Fruit fly (Drosophila melanogaster) whole organism, embryonic: ENCODE data around the gene Sfp93F.

ENCODE experiments used
- ATbp ChIP-seq: fragments of 200-800 bp; sonication (Bioruptor generic); optimal IDR thresholded peaks from 2 replicates; lab custom pipeline; 2017; ENCODE audit warnings: missing biosample characterization, mild to moderate bottlenecking, missing genetic modification characterization, missing genetic modification reagents
- CG10462 ChIP-seq: fragments of 200-800 bp; sonication (Bioruptor generic); optimal IDR thresholded peaks from 2 replicates; lab custom pipeline; 2016; ENCODE audit warnings: missing biosample characterization, missing genetic modification characterization
- CG10959 ChIP-seq: fragments of 200-800 bp; sonication (Bioruptor generic); IDR thresholded peaks from 2 replicates; pipeline ENCODE4 v1.3.6; 2022; ENCODE audit warnings: missing biosample characterization, missing genetic modification characterization
- CG11504 ChIP-seq: fragments of 200-800 bp; sonication (Bioruptor generic); optimal IDR thresholded peaks from 3 replicates; lab custom pipeline; 2019; ENCODE audit warnings: missing biosample characterization, mild to moderate bottlenecking, missing genetic modification characterization, moderate library complexity
- CG12391 ChIP-seq: fragments of 200-800 bp; sonication (Bioruptor generic); optimal IDR thresholded peaks from 3 replicates; lab custom pipeline; 2018; ENCODE audit warnings: missing biosample characterization, mild to moderate bottlenecking, missing genetic modification characterization, moderate library complexity
- CG14667 ChIP-seq: fragments of 200-800 bp; sonication (Bioruptor generic); IDR thresholded peaks from 2 replicates; pipeline ENCODE4 v1.3.6; 2022; ENCODE audit warnings: missing biosample characterization, missing genetic modification characterization
- CG17359 ChIP-seq: fragments of 200-800 bp; sonication (Bioruptor generic); optimal IDR thresholded peaks from 3 replicates; lab custom pipeline; 2018; ENCODE audit warnings: missing biosample characterization, mild to moderate bottlenecking, missing genetic modification characterization, moderate library complexity
- CG17361 ChIP-seq: fragments of 200-800 bp; sonication (Bioruptor generic); IDR thresholded peaks from 3 replicates; pipeline ENCODE4 v1.3.6; 2022; ENCODE audit warnings: missing biosample characterization, missing genetic modification characterization
- CG2712 ChIP-seq: fragments of 200-800 bp; optimal IDR thresholded peaks from 3 replicates; lab custom pipeline; 2019; ENCODE audit warnings: missing biosample characterization, mild to moderate bottlenecking, missing genetic modification characterization, moderate library complexity
- CG2889 ChIP-seq: fragments of 200-800 bp; sonication (Bioruptor generic); IDR thresholded peaks from 3 replicates; pipeline ENCODE4 v1.3.6; 2022; ENCODE audit warnings: missing biosample characterization, missing genetic modification characterization
- CG30403 ChIP-seq: fragments of 200-800 bp; sonication (Bioruptor generic); optimal IDR thresholded peaks from 3 replicates; lab custom pipeline; 2016; ENCODE audit warnings: missing biosample characterization, missing genetic modification characterization
- CG3726 ChIP-seq: fragments of 200-800 bp; sonication (Bioruptor generic); IDR thresholded peaks from 3 replicates; pipeline ENCODE4, ENCODE4 v1.3.6; 2022; ENCODE audit warnings: missing biosample characterization, missing genetic modification characterization
- CG4424 ChIP-seq: fragments of 200-800 bp; sonication (Bioruptor generic); optimal IDR thresholded peaks from 3 replicates; lab custom pipeline; 2016; ENCODE audit warnings: missing biosample characterization, missing genetic modification characterization
- CG7839 ChIP-seq: fragments of 200-800 bp; sonication (Bioruptor generic); optimal IDR thresholded peaks from 3 replicates; lab custom pipeline; 2018; ENCODE audit warnings: missing biosample characterization, mild to moderate bottlenecking, missing genetic modification characterization, moderate library complexity
- CG8290 ChIP-seq, 3 experiments: fragments of 200-800 bp; sonication (Bioruptor generic); optimal IDR thresholded peaks; 2 replicates each; lab custom pipeline; 2016 to 2019; ENCODE audit warnings: missing biosample characterization in 3 of 3, missing genetic modification characterization in 3 of 3, mild to moderate bottlenecking in 2 of 3, moderate library complexity in 1 of 3
- CG8944 ChIP-seq: fragments of 200-800 bp; sonication (Bioruptor generic); optimal IDR thresholded peaks from 3 replicates; lab custom pipeline; 2016; ENCODE audit warnings: missing biosample characterization, missing genetic modification characterization
- CG9437 ChIP-seq: fragments of 200-800 bp; sonication (Bioruptor generic); optimal IDR thresholded peaks from 2 replicates; lab custom pipeline; 2018; ENCODE audit warnings: missing biosample characterization, mild to moderate bottlenecking, missing genetic modification characterization
- D19A ChIP-seq: fragments of 200-800 bp; optimal IDR thresholded peaks from 3 replicates; lab custom pipeline; 2019; ENCODE audit warnings: missing biosample characterization, mild to moderate bottlenecking, missing genetic modification characterization, moderate library complexity
- Dad ChIP-seq: fragments of 200-800 bp; sonication (Bioruptor generic); optimal IDR thresholded peaks from 3 replicates; lab custom pipeline; 2016; ENCODE audit warnings: missing biosample characterization, missing genetic modification characterization
- Drgx ChIP-seq: fragments of 200-800 bp; sonication (Bioruptor generic); IDR thresholded peaks from 2 replicates; pipeline ENCODE4 v1.3.6; 2022; ENCODE audit warnings: missing biosample characterization, missing genetic modification characterization
- E2f1 ChIP-seq: fragments of 200-800 bp; sonication (Bioruptor generic); IDR thresholded peaks from 2 replicates; pipeline ENCODE4 v1.3.6; 2022; ENCODE audit warnings: missing biosample characterization, missing genetic modification characterization
- E2f2 ChIP-seq: fragments of 200-800 bp; sonication (Bioruptor generic); IDR thresholded peaks from 2 replicates; pipeline ENCODE4 v1.3.6; 2022; ENCODE audit warnings: missing biosample characterization, missing genetic modification characterization
- HLH3B ChIP-seq: fragments of 200-800 bp; sonication (Bioruptor generic); IDR thresholded peaks from 2 replicates; pipeline ENCODE4 v1.3.6; 2022; ENCODE audit warnings: missing biosample characterization, missing genetic modification characterization
- Hsf ChIP-seq: fragments of 200-800 bp; sonication (Bioruptor generic); optimal IDR thresholded peaks from 3 replicates; lab custom pipeline; 2016; ENCODE audit warnings: missing biosample characterization, missing genetic modification characterization
- Jarid2 ChIP-seq: fragments of 200-800 bp; sonication (Bioruptor generic); optimal IDR thresholded peaks from 3 replicates; lab custom pipeline; 2017; ENCODE audit warnings: mild to moderate bottlenecking, missing biosample characterization, missing genetic modification reagents, missing genetic modification characterization
- MESR4 ChIP-seq: fragments of 200-800 bp; sonication (Bioruptor generic); optimal IDR thresholded peaks from 2 replicates; lab custom pipeline; 2018; ENCODE audit warnings: missing biosample characterization, mild to moderate bottlenecking, missing genetic modification characterization, moderate library complexity
- MTF-1 ChIP-seq: fragments of 200-800 bp; sonication (Bioruptor generic); optimal IDR thresholded peaks from 2 replicates; lab custom pipeline; 2018; ENCODE audit warnings: missing biosample characterization, mild to moderate bottlenecking, missing genetic modification characterization, borderline replicate concordance
- Mad ChIP-seq: fragments of 200-800 bp; sonication (Bioruptor generic); optimal IDR thresholded peaks from 2 replicates; lab custom pipeline; 2016; ENCODE audit warnings: missing biosample characterization, missing genetic modification characterization
- Nf-YA ChIP-seq: fragments of 200-800 bp; sonication (Bioruptor generic); IDR thresholded peaks from 2 replicates; pipeline ENCODE4 v1.3.6; 2022; ENCODE audit warnings: missing biosample characterization, missing genetic modification characterization
- PHDP ChIP-seq: fragments of 200-800 bp; sonication (Bioruptor generic); optimal IDR thresholded peaks from 3 replicates; lab custom pipeline; 2018; ENCODE audit warnings: missing biosample characterization, mild to moderate bottlenecking, missing genetic modification characterization, moderate library complexity
- Xbp1 ChIP-seq: fragments of 200-800 bp; sonication (Bioruptor generic); optimal IDR thresholded peaks from 3 replicates; lab custom pipeline; 2016; ENCODE audit warnings: missing biosample characterization, mild to moderate bottlenecking, missing genetic modification characterization
- ato ChIP-seq: fragments of 200-800 bp; sonication (Bioruptor generic); IDR thresholded peaks from 2 replicates; pipeline ENCODE4 v1.3.6; 2022; ENCODE audit warnings: missing biosample characterization, missing genetic modification characterization; ENCODE audit not compliant: partially characterized antibody
- bsh ChIP-seq, 2 experiments: fragments of 200-800 bp; sonication (Bioruptor generic); optimal IDR thresholded peaks; 2 replicates each; lab custom pipeline; 2017 to 2018; ENCODE audit warnings: mild to moderate bottlenecking in 2 of 2, missing biosample characterization in 2 of 2, missing genetic modification characterization in 2 of 2, moderate library complexity in 1 of 2
- cas ChIP-seq: fragments of 200-800 bp; sonication (Bioruptor generic); IDR thresholded peaks from 2 replicates; pipeline ENCODE4 v1.3.6; 2022; ENCODE audit warnings: missing biosample characterization, missing genetic modification characterization
- caup ChIP-seq: fragments of 200-800 bp; sonication (Bioruptor generic); optimal IDR thresholded peaks from 3 replicates; lab custom pipeline; 2017; ENCODE audit warnings: missing biosample characterization, mild to moderate bottlenecking, missing genetic modification characterization, moderate library complexity; ENCODE audit not compliant: severe bottlenecking
- chinmo ChIP-seq: fragments of 200-800 bp; sonication (Bioruptor generic); IDR thresholded peaks from 4 replicates; pipeline ENCODE4 v1.3.6; 2022; ENCODE audit warnings: missing biosample characterization, missing genetic modification characterization; ENCODE audit not compliant: partially characterized antibody
- dysf ChIP-seq: fragments of 200-800 bp; sonication (Bioruptor generic); IDR thresholded peaks from 3 replicates; pipeline ENCODE4 v1.3.6; 2022; ENCODE audit warnings: missing biosample characterization, missing genetic modification characterization
- eve ChIP-seq, 2 experiments: fragments of >200 bp; optimal IDR thresholded peaks; 2 replicates each; lab custom pipeline; 2017; ENCODE audit warnings: missing biosample characterization in 2 of 2, missing genetic modification characterization in 2 of 2
- onecut ChIP-seq: fragments of 200-800 bp; sonication (Bioruptor generic); IDR thresholded peaks from 2 replicates; pipeline ENCODE4 v1.3.6; 2022; ENCODE audit warnings: missing biosample characterization, missing genetic modification characterization
- p53 ChIP-seq: fragments of 200-800 bp; sonication (Bioruptor generic); optimal IDR thresholded peaks from 2 replicates; lab custom pipeline; 2016; ENCODE audit warnings: missing biosample characterization, missing genetic modification characterization
- pfk ChIP-seq: fragments of 200-800 bp; sonication (Bioruptor generic); optimal IDR thresholded peaks from 2 replicates; lab custom pipeline; 2018; ENCODE audit warnings: missing biosample characterization, mild to moderate bottlenecking, missing genetic modification characterization, moderate library complexity
- pum ChIP-seq: fragments of 200-800 bp; sonication (Bioruptor generic); optimal IDR thresholded peaks from 2 replicates; lab custom pipeline; 2016; ENCODE audit warnings: missing biosample characterization, missing genetic modification characterization
- scrt ChIP-seq: fragments of 200-800 bp; sonication (Bioruptor generic); optimal IDR thresholded peaks from 2 replicates; lab custom pipeline; 2018; ENCODE audit warnings: missing biosample characterization, mild to moderate bottlenecking, missing genetic modification characterization, moderate library complexity
- tup ChIP-seq: fragments of 200-800 bp; sonication (Bioruptor generic); optimal IDR thresholded peaks from 2 replicates; lab custom pipeline; 2016; ENCODE audit warnings: missing biosample characterization, mild to moderate bottlenecking, missing genetic modification characterization, moderate library complexity
- vvl ChIP-seq: fragments of 200-800 bp; sonication (Bioruptor generic); IDR thresholded peaks from 2 replicates; pipeline ENCODE4 v1.3.6; 2022; ENCODE audit warnings: missing biosample characterization, missing genetic modification characterization

Sfp93F gene

dm6 chr3R:21719420-21719933, 16.6 kb downstream of the Sfp93F start, which contains the start of gene CG31176 (continued):
- TF ChIP-seq Jarid2 (GFP tag; lab: Kevin White, UChicago): peak; percentile 89
- no peak for TF ChIP-seq CG8290 (GFP tag; optimal IDR thresholded peaks at IDR 0.05; lab: Kevin White, UChicago)
- peak in 1 of 2 experiments; percentile 18 for TF ChIP-seq CG8290 (tag; optimal IDR thresholded peaks at IDR 0.05; lab: Kevin White, UChicago)
- TF ChIP-seq chinmo (GFP tag; lab: Robert Waterston, UW): peak; percentile 84; the same call in 3 of the 4 replicates
- TF ChIP-seq vvl (GFP tag; lab: Robert Waterston, UW): peak; percentile 31; the same call in 1 of the 2 replicates
- TF ChIP-seq ato (GFP tag; lab: Robert Waterston, UW): 0 out of 2 replicates have a peak, but pooled peaks have one; percentile 23
- TF ChIP-seq eve (GFP tag; optimal IDR thresholded peaks at IDR 0.05; lab: Kevin White, UChicago): peak in 1 of 2 experiments; percentile 82
- peak; percentile 57 for TF ChIP-seq scrt (GFP tag; lab: Kevin White, UChicago)

dm6 chr3R:21704439-21704838, 31.7 kb downstream of the Sfp93F start:
- TF ChIP-seq CG12391 (tag; lab: Kevin White, UChicago) (no peak), CG2889 (0 out of 3 replicates have a peak, but pooled peaks have one; percentile 13), MESR4 (GFP tag; lab: Kevin White, UChicago) (no peak), CG10462 (GFP tag; lab: Kevin White, UChicago) (no peak), Hsf (GFP tag; lab: Kevin White, UChicago) (no peak), CG8944 (GFP tag; lab: Kevin White, UChicago) (no peak), Drgx (GFP tag; lab: Robert Waterston, UW) (peak; percentile 30; the same call in 1 of the 2 replicates)

- TF ChIP-seq PHDP: peak; percentile 8
- TF ChIP-seq CG30403 (GFP tag; lab: Kevin White, UChicago): peak; percentile 17
- TF ChIP-seq caup (GFP tag; lab: Kevin White, UChicago): no peak
- no peak for TF ChIP-seq onecut (GFP tag; lab: Robert Waterston, UW)
- peak; percentile 6 for TF ChIP-seq D19A (tag; lab: Kevin White, UChicago)
- peak; percentile 17 for TF ChIP-seq Xbp1 (GFP tag; lab: Kevin White, UChicago)
- TF ChIP-seq cas (GFP tag; lab: Robert Waterston, UW): no peak
- TF ChIP-seq ATbp: peak; percentile 13
- TF ChIP-seq CG7839 (tag; lab: Kevin White, UChicago): peak; percentile 24
- peak in 1 of 2 experiments; percentile 6 for TF ChIP-seq bsh (GFP tag; optimal IDR thresholded peaks at IDR 0.05; lab: Kevin White, UChicago)
- TF ChIP-seq CG3726: no peak
- no peak for TF ChIP-seq tup (GFP tag; lab: Kevin White, UChicago)
- TF ChIP-seq CG14667 (GFP tag; lab: Robert Waterston, UW): no peak
- peak; percentile 61 for TF ChIP-seq Drgx (GFP tag; lab: Robert Waterston, UW)
- TF ChIP-seq CG4424 (GFP tag; lab: Kevin White, UChicago): peak; percentile 5
- peak; percentile 44; the same call in 1 of the 2 replicates for TF ChIP-seq HLH3B
- peak; percentile 52; the same call in 1 of the 3 replicates for TF ChIP-seq dysf (GFP tag; lab: Robert Waterston, UW)
- no peak for TF ChIP-seq CG9437 (GFP tag; lab: Kevin White, UChicago)
- TF ChIP-seq CG11504 (tag; lab: Kevin White, UChicago): peak; percentile 70
- TF ChIP-seq E2f1: peak; percentile 38; the same call in 1 of the 2 replicates
- no peak for TF ChIP-seq CG10959
- TF ChIP-seq pfk (GFP tag; lab: Kevin White, UChicago): no peak
- no peak for TF ChIP-seq MTF-1 (GFP tag; lab: Kevin White, UChicago)
- TF ChIP-seq CG17361 (GFP tag; lab: Robert Waterston, UW): 0 out of 3 replicates have a peak, but pooled peaks have one; percentile 25
- no peak for TF ChIP-seq Dad (GFP tag; lab: Kevin White, UChicago)
- TF ChIP-seq Nf-YA (GFP tag; lab: Robert Waterston, UW): no peak
- TF ChIP-seq CG2712: peak; percentile 35
- TF ChIP-seq CG17359 (tag; lab: Kevin White, UChicago): peak; percentile 32
- no peak for TF ChIP-seq pum (GFP tag; lab: Kevin White, UChicago)
- TF ChIP-seq p53 (GFP tag; lab: Kevin White, UChicago): no peak
- no peak; the same call in 1 of the 2 replicates for TF ChIP-seq E2f2 (GFP tag; lab: Robert Waterston, UW)
- TF ChIP-seq Mad (GFP tag; lab: Kevin White, UChicago): peak; percentile 17
Observed at dm6 chr3R:21703346-21703745, 32.8 kb downstream of the Sfp93F start.
